Worm (Caenorhabditis elegans): ENCODE data around the gene snt-1.

DNA sequence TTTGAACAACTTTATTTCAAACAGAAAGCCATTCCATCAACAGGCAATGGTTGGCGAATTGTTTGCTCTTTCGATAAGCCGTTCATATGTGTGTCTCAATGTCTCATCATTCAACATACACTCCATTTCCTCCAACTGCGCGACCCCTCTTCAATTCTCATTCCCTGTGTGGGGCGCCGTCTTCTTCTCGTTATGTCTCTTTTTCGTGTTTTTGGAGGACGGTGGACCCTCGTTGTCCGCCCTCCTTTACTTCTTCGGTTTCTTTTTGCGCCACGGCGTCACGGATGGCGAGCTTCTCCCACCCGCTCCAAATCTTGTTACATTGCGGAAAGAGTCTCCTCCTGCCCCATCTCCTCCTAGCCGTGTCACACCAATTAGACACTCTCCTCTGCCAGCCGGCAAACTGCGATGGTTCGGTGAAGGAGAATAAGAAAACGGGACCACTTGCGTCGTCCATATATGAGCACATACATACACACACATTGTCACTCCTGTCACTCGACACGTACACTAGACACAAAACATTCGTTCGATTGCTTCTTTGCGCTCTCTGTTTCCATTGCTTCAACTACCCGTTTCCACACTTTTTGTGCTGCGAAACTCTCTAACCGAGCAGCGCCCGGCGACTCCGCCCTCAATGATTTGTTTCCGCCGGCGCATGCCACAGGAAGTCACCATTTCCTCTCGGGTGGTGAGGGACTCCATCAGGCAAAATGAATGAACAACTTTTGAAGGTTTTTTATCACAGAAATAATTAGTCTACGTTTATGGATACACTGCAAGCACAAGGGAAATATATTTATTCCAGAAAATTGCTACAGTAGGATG, 17.5 kb downstream of the snt-1 start:
- TF ChIP-seq him-1 (tag; optimal IDR thresholded peaks at IDR 0.05) = peak; percentile 6
- no peak for TF ChIP-seq dao-5 (tag; optimal IDR thresholded peaks at IDR 0.05)

All from whole organism, L4/young adult.